Fruit fly (Drosophila melanogaster) whole organism, embryonic: ENCODE measurements around the gene CG43248.

Experiments used
- Asciz ChIP-seq: fragments of 200-800 bp; sonication (Bioruptor generic); optimal IDR thresholded peaks from 2 replicates; lab custom pipeline; 2017; ENCODE audit warnings: missing biosample characterization, mild to moderate bottlenecking, missing genetic modification characterization, missing genetic modification reagents
- Awh ChIP-seq: fragments of 200-800 bp; sonication (Bioruptor generic); IDR thresholded peaks from 2 replicates; pipeline ENCODE4, ENCODE4 v1.3.6; 2022; ENCODE audit warnings: missing biosample characterization, missing genetic modification characterization
- B-H2 ChIP-seq: fragments of 200-800 bp; sonication (Bioruptor generic); optimal IDR thresholded peaks from 2 replicates; lab custom pipeline; 2018; ENCODE audit warnings: missing biosample characterization, mild to moderate bottlenecking, missing genetic modification characterization
- CG10274 ChIP-seq: fragments of 200-800 bp; sonication (Bioruptor generic); optimal IDR thresholded peaks from 3 replicates; lab custom pipeline; 2017; ENCODE audit warnings: missing biosample characterization, mild to moderate bottlenecking, missing genetic modification characterization
- CG10321 ChIP-seq: fragments of 200-800 bp; sonication (Bioruptor generic); IDR thresholded peaks from 2 replicates; pipeline ENCODE4 v1.3.6; 2022; ENCODE audit warnings: missing biosample characterization, missing genetic modification characterization
- CG12391 ChIP-seq: fragments of 200-800 bp; sonication (Bioruptor generic); optimal IDR thresholded peaks from 3 replicates; lab custom pipeline; 2018; ENCODE audit warnings: missing biosample characterization, mild to moderate bottlenecking, missing genetic modification characterization, moderate library complexity
- CG12659 ChIP-seq: fragments of 200-800 bp; sonication (Bioruptor generic); optimal IDR thresholded peaks from 3 replicates; lab custom pipeline; 2017; ENCODE audit warnings: mild to moderate bottlenecking, missing biosample characterization, missing genetic modification reagents, missing genetic modification characterization
- CG12744 ChIP-seq: fragments of 200-800 bp; sonication (Bioruptor generic); optimal IDR thresholded peaks from 2 replicates; lab custom pipeline; 2016; ENCODE audit warnings: missing biosample characterization, missing genetic modification characterization
- CG13775 ChIP-seq: fragments of 200-800 bp; sonication (Bioruptor generic); optimal IDR thresholded peaks from 3 replicates; lab custom pipeline; 2017; ENCODE audit warnings: missing biosample characterization, mild to moderate bottlenecking, missing genetic modification characterization
- CG14441 ChIP-seq: fragments of 200-800 bp; sonication (Bioruptor generic); IDR thresholded peaks from 2 replicates; pipeline ENCODE4 v1.3.6; 2022; ENCODE audit warnings: missing biosample characterization, missing genetic modification characterization
- CG14667 ChIP-seq: fragments of 200-800 bp; sonication (Bioruptor generic); IDR thresholded peaks from 2 replicates; pipeline ENCODE4 v1.3.6; 2022; ENCODE audit warnings: missing biosample characterization, missing genetic modification characterization
- CG15269 ChIP-seq: fragments of 200-800 bp; sonication (Bioruptor generic); optimal IDR thresholded peaks from 2 replicates; lab custom pipeline; 2018; ENCODE audit warnings: missing biosample characterization, mild to moderate bottlenecking, missing genetic modification characterization, moderate library complexity
- CG15479 ChIP-seq: fragments of 200-800 bp; sonication (Bioruptor generic); optimal IDR thresholded peaks from 3 replicates; lab custom pipeline; 2019; ENCODE audit warnings: missing biosample characterization, mild to moderate bottlenecking, missing genetic modification characterization, moderate library complexity
- CG15601 ChIP-seq: fragments of 200-800 bp; sonication (Bioruptor generic); optimal IDR thresholded peaks from 3 replicates; lab custom pipeline; 2019; ENCODE audit warnings: missing biosample characterization, mild to moderate bottlenecking, missing genetic modification characterization, moderate library complexity
- CG16813 ChIP-seq: fragments of 200-800 bp; sonication (Bioruptor generic); IDR thresholded peaks from 3 replicates; pipeline ENCODE4 v1.3.6; 2022; ENCODE audit warnings: missing biosample characterization, missing genetic modification characterization; ENCODE audit not compliant: partially characterized antibody
- CG16815 ChIP-seq: fragments of 200-800 bp; sonication (Bioruptor generic); optimal IDR thresholded peaks from 3 replicates; lab custom pipeline; 2017; ENCODE audit warnings: missing biosample characterization, mild to moderate bottlenecking, missing genetic modification characterization
- CG17802 ChIP-seq: fragments of 200-800 bp; sonication (Bioruptor generic); optimal IDR thresholded peaks from 2 replicates; lab custom pipeline; 2018; ENCODE audit warnings: missing biosample characterization, mild to moderate bottlenecking, missing genetic modification characterization, moderate library complexity
- CG17912 ChIP-seq: fragments of 200-800 bp; sonication (Bioruptor generic); optimal IDR thresholded peaks from 2 replicates; lab custom pipeline; 2018; ENCODE audit warnings: missing biosample characterization, mild to moderate bottlenecking, missing genetic modification characterization
- CG18476 ChIP-seq: fragments of 200-800 bp; sonication (Bioruptor generic); optimal IDR thresholded peaks from 2 replicates; lab custom pipeline; 2016; ENCODE audit warnings: missing biosample characterization, mild to moderate bottlenecking, missing genetic modification characterization
- CG18619 ChIP-seq: fragments of 200-800 bp; sonication (Bioruptor generic); optimal IDR thresholded peaks from 3 replicates; lab custom pipeline; 2017; ENCODE audit warnings: missing biosample characterization, mild to moderate bottlenecking, missing genetic modification characterization
- CG4328 ChIP-seq: fragments of 200-800 bp; sonication (Bioruptor generic); optimal IDR thresholded peaks from 3 replicates; lab custom pipeline; 2017; ENCODE audit warnings: missing biosample characterization, missing genetic modification reagents, missing genetic modification characterization
- CG4730 ChIP-seq: fragments of 200-800 bp; sonication (Bioruptor generic); IDR thresholded peaks from 2 replicates; pipeline ENCODE4 v1.3.6; 2022; ENCODE audit warnings: missing biosample characterization, missing genetic modification characterization
- CG6272 ChIP-seq: fragments of 200-800 bp; sonication (Bioruptor generic); IDR thresholded peaks from 2 replicates; pipeline ENCODE4 v1.3.6; 2022; ENCODE audit warnings: missing biosample characterization, missing genetic modification characterization
- CG7745 ChIP-seq: fragments of 200-800 bp; sonication (Bioruptor generic); optimal IDR thresholded peaks from 2 replicates; lab custom pipeline; 2018; ENCODE audit warnings: missing biosample characterization, mild to moderate bottlenecking, missing genetic modification characterization, moderate library complexity
- CG7839 ChIP-seq: fragments of 200-800 bp; sonication (Bioruptor generic); optimal IDR thresholded peaks from 3 replicates; lab custom pipeline; 2018; ENCODE audit warnings: missing biosample characterization, mild to moderate bottlenecking, missing genetic modification characterization, moderate library complexity
- CG8388 ChIP-seq: fragments of 200-800 bp; sonication (Bioruptor generic); optimal IDR thresholded peaks from 2 replicates; lab custom pipeline; 2019; ENCODE audit warnings: missing biosample characterization, mild to moderate bottlenecking, missing genetic modification characterization, moderate library complexity
- CG8478 ChIP-seq: fragments of >200 bp; optimal IDR thresholded peaks from 2 replicates; lab custom pipeline; 2018
- CG9727 ChIP-seq: fragments of 200-800 bp; sonication (Bioruptor generic); optimal IDR thresholded peaks from 3 replicates; lab custom pipeline; 2017; ENCODE audit warnings: missing biosample characterization, mild to moderate bottlenecking, missing genetic modification characterization
- ERR ChIP-seq: fragments of 200-800 bp; sonication (Bioruptor generic); optimal IDR thresholded peaks from 2 replicates; lab custom pipeline; 2016; ENCODE audit warnings: missing biosample characterization, missing genetic modification characterization
- Lhr ChIP-seq: fragments of 200-800 bp; sonication (Bioruptor generic); optimal IDR thresholded peaks from 3 replicates; lab custom pipeline; 2017; ENCODE audit warnings: mild to moderate bottlenecking, missing biosample characterization, missing genetic modification reagents, missing genetic modification characterization
- Oli ChIP-seq: fragments of 200-800 bp; sonication (Bioruptor generic); optimal IDR thresholded peaks from 2 replicates; lab custom pipeline; 2018; ENCODE audit warnings: missing biosample characterization, mild to moderate bottlenecking, missing genetic modification characterization, moderate library complexity
- Optix ChIP-seq: fragments of 200-800 bp; sonication (Bioruptor generic); IDR thresholded peaks from 3 replicates; pipeline ENCODE4 v1.3.6; 2022; ENCODE audit warnings: missing biosample characterization, missing genetic modification characterization
- Sin3A ChIP-seq: fragments of >200 bp; optimal IDR thresholded peaks from 2 replicates; lab custom pipeline; 2018
- abd-A ChIP-seq: fragments of 200-800 bp; sonication (Bioruptor generic); optimal IDR thresholded peaks from 3 replicates; lab custom pipeline; 2019; ENCODE audit warnings: missing biosample characterization, mild to moderate bottlenecking, missing genetic modification characterization, moderate library complexity
- ase ChIP-seq: fragments of 200-800 bp; sonication (Bioruptor generic); IDR thresholded peaks from 3 replicates; pipeline ENCODE4 v1.3.6; 2022; ENCODE audit warnings: missing biosample characterization, missing genetic modification characterization
- chif ChIP-seq, 2 experiments: fragments of 200-800 bp; sonication (Bioruptor generic); optimal IDR thresholded peaks; 3 replicates each; lab custom pipeline; 2016; ENCODE audit warnings: missing biosample characterization in 2 of 2, missing genetic modification characterization in 2 of 2
- chm ChIP-seq: fragments of 200-800 bp; sonication (Bioruptor generic); IDR thresholded peaks from 2 replicates; pipeline ENCODE4 v1.3.6; 2022; ENCODE audit warnings: missing biosample characterization, missing genetic modification characterization
- da ChIP-seq: fragments of 200-800 bp; sonication (Bioruptor generic); optimal IDR thresholded peaks from 2 replicates; lab custom pipeline; 2016; ENCODE audit warnings: missing biosample characterization, missing genetic modification characterization
- disco-r ChIP-seq: fragments of 200-800 bp; sonication (Bioruptor generic); optimal IDR thresholded peaks from 2 replicates; lab custom pipeline; 2016; ENCODE audit warnings: missing biosample characterization, missing genetic modification characterization
- dysf ChIP-seq: fragments of 200-800 bp; sonication (Bioruptor generic); IDR thresholded peaks from 3 replicates; pipeline ENCODE4 v1.3.6; 2022; ENCODE audit warnings: missing biosample characterization, missing genetic modification characterization
- ems ChIP-seq: fragments of 200-800 bp; sonication (Bioruptor generic); optimal IDR thresholded peaks from 3 replicates; lab custom pipeline; 2016; ENCODE audit warnings: missing biosample characterization, missing genetic modification characterization
- fru ChIP-seq: fragments of >200 bp; optimal IDR thresholded peaks from 2 replicates; lab custom pipeline; 2017
- ken ChIP-seq: fragments of 200-800 bp; sonication (Bioruptor generic); IDR thresholded peaks from 3 replicates; pipeline ENCODE4 v1.3.6; 2022; ENCODE audit warnings: missing biosample characterization, missing genetic modification characterization
- onecut ChIP-seq: fragments of 200-800 bp; sonication (Bioruptor generic); IDR thresholded peaks from 2 replicates; pipeline ENCODE4 v1.3.6; 2022; ENCODE audit warnings: missing biosample characterization, missing genetic modification characterization
- peb ChIP-seq: fragments of 200-800 bp; sonication (Bioruptor generic); IDR thresholded peaks from 2 replicates; pipeline ENCODE4 v1.3.6; 2022; ENCODE audit warnings: missing biosample characterization, missing genetic modification characterization
- pho ChIP-seq: fragments of 200-800 bp; sonication (Bioruptor generic); optimal IDR thresholded peaks from 2 replicates; lab custom pipeline; 2016; ENCODE audit warnings: missing biosample characterization, missing genetic modification characterization
- rib ChIP-seq: fragments of 200-800 bp; sonication (Bioruptor generic); IDR thresholded peaks from 2 replicates; pipeline ENCODE4 v1.3.6; 2022; ENCODE audit warnings: missing biosample characterization, missing genetic modification characterization
- sd ChIP-seq: fragments of 200-800 bp; sonication (Bioruptor generic); optimal IDR thresholded peaks from 3 replicates; lab custom pipeline; 2018; ENCODE audit warnings: missing biosample characterization, mild to moderate bottlenecking, missing genetic modification characterization, moderate library complexity
- sim ChIP-seq: fragments of 200-800 bp; sonication (Bioruptor generic); IDR thresholded peaks from 2 replicates; pipeline ENCODE4 v1.3.6; 2022; ENCODE audit warnings: missing biosample characterization, missing genetic modification characterization
- tgo ChIP-seq: fragments of 200-800 bp; sonication (Bioruptor generic); IDR thresholded peaks from 3 replicates; pipeline ENCODE4 v1.3.6; 2022; ENCODE audit warnings: missing biosample characterization, missing genetic modification characterization
- wdn ChIP-seq: fragments of 200-800 bp; sonication (Bioruptor generic); IDR thresholded peaks from 2 replicates; pipeline ENCODE4 v1.3.6; 2022; ENCODE audit warnings: missing biosample characterization, missing genetic modification characterization
- zen2 ChIP-seq: fragments of 200-800 bp; sonication (Bioruptor generic); IDR thresholded peaks from 3 replicates; pipeline ENCODE4 v1.3.6; 2022; ENCODE audit warnings: missing biosample characterization, missing genetic modification characterization; ENCODE audit not compliant: partially characterized antibody

The CG43248 gene

dm6 chr3L:15553993-15554644 lies 22.8 kb upstream of the CG43248 start, which contains the start of gene AGO2:
TSS of gene AGO2 (plus strand) at chr3L:15554113.
- TF ChIP-seq CG18619 (GFP tag; lab: Kevin White, UChicago) (no peak), CG17912 (GFP tag; lab: Kevin White, UChicago) (no peak), chm (GFP tag; lab: Robert Waterston, UW) (no peak; the same call in 1 of the 2 replicates), CG14441 (GFP tag; lab: Robert Waterston, UW) (no peak), CG10321 (GFP tag; lab: Robert Waterston, UW) (no peak), ken (GFP tag; lab: Robert Waterston, UW) (no peak), onecut (GFP tag; lab: Robert Waterston, UW) (peak; percentile 47), B-H2 (GFP tag; lab: Kevin White, UChicago) (no peak), sd (no peak), ERR (no peak), CG16815 (GFP tag; lab: Kevin White, UChicago) (no peak), CG10274 (no peak), CG15269 (tag; lab: Kevin White, UChicago) (no peak), Lhr (no peak), sim (GFP tag; lab: Robert Waterston, UW) (no peak), peb (GFP tag; lab: Robert Waterston, UW) (no peak), CG17802 (tag; lab: Kevin White, UChicago) (no peak), da (GFP tag; lab: Kevin White, UChicago) (peak; percentile 62), CG9727 (no peak), rib (GFP tag; lab: Robert Waterston, UW) (no peak), wdn (GFP tag; lab: Robert Waterston, UW) (no peak), CG4328 (GFP tag; lab: Kevin White, UChicago) (no peak), CG12744 (GFP tag; lab: Kevin White, UChicago) (no peak), ase (GFP tag; lab: Robert Waterston, UW) (no peak; the same call in 2 of the 3 replicates), CG8388 (GFP tag; lab: Kevin White, UChicago) (no peak), tgo (GFP tag; lab: Robert Waterston, UW) (no peak), CG18476 (GFP tag; lab: Kevin White, UChicago) (no peak), pho (GFP tag; lab: Kevin White, UChicago) (peak; percentile 10), CG15601 (tag; lab: Kevin White, UChicago) (peak; percentile 17), CG7839 (tag; lab: Kevin White, UChicago) (no peak), CG15479 (no peak), CG12659 (peak; percentile 53), Sin3A (lab: Kevin White, UChicago) (peak; percentile 59), Optix (no peak), dysf (GFP tag; lab: Robert Waterston, UW) (no peak), disco-r (no peak), chif (GFP tag; optimal IDR thresholded peaks at IDR 0.05; lab: Kevin White, UChicago) (no peak), Awh (GFP tag; lab: Robert Waterston, UW) (no peak), CG6272 (GFP tag; lab: Robert Waterston, UW) (no peak), CG4730 (GFP tag; lab: Robert Waterston, UW) (no peak), Asciz (GFP tag; lab: Kevin White, UChicago) (peak; percentile 23), Oli (tag; lab: Kevin White, UChicago) (no peak), CG16813 (peak; percentile 68; the same call in 2 of the 3 replicates), CG7745 (tag; lab: Kevin White, UChicago) (no peak), abd-A (no peak), CG14667 (GFP tag; lab: Robert Waterston, UW) (no peak), ems (GFP tag; lab: Kevin White, UChicago) (no peak), fru (lab: Kevin White, UChicago) (no peak), CG12391 (tag; lab: Kevin White, UChicago) (no peak), CG13775 (GFP tag; lab: Kevin White, UChicago) (no peak), CG8478 (lab: Kevin White, UChicago) (no peak), zen2 (GFP tag; lab: Robert Waterston, UW) (peak; percentile 69; the same call in 2 of the 3 replicates)
